Worm (Caenorhabditis elegans) whole organism, young adult: ENCODE data around the gene tbcc-1.

Source experiments
- C17E4.6 ChIP-seq: fragments of 200-800 bp; sonication (Bioruptor generic); IDR thresholded peaks from 2 replicates; pipeline ENCODE4 v1.3.6; 2022; ENCODE audit warnings: missing genetic modification reagents, missing genetic modification characterization, missing compliant biosample characterization
- D2030.7 ChIP-seq: fragments of 200-800 bp; sonication (Bioruptor generic); IDR thresholded peaks from 2 replicates; pipeline ENCODE4 v1.3.6; 2022; ENCODE audit warnings: missing genetic modification reagents, missing genetic modification characterization, missing compliant biosample characterization
- F22D6.2 ChIP-seq: sonication (generic microtip); optimal IDR thresholded peaks from 2 replicates; lab custom pipeline; 2016; ENCODE audit warnings: mild to moderate bottlenecking, missing genetic modification characterization, missing compliant biosample characterization
- F23B12.7 ChIP-seq: sonication (generic microtip); optimal IDR thresholded peaks from 2 replicates; lab custom pipeline; 2017; ENCODE audit warnings: missing genetic modification characterization, mild to moderate bottlenecking, missing compliant biosample characterization, antibody characterized with exemption, moderate library complexity; ENCODE audit not compliant: insufficient read depth
- F33H1.4 ChIP-seq: fragments of 200-800 bp; sonication (Bioruptor generic); IDR thresholded peaks from 2 replicates; pipeline ENCODE4 v1.3.6; 2022; ENCODE audit warnings: missing genetic modification reagents, missing genetic modification characterization, missing compliant biosample characterization
- F39B2.1 ChIP-seq: fragments of 200-800 bp; sonication (Bioruptor generic); IDR thresholded peaks from 2 replicates; pipeline ENCODE4 v1.3.6; 2022; ENCODE audit warnings: missing genetic modification reagents, missing genetic modification characterization, missing compliant biosample characterization
- F49E8.2 ChIP-seq: sonication (generic microtip); optimal IDR thresholded peaks from 3 replicates; lab custom pipeline; 2017; ENCODE audit warnings: missing genetic modification characterization, mild to moderate bottlenecking, missing compliant biosample characterization, antibody characterized with exemption, moderate library complexity; ENCODE audit not compliant: insufficient read depth
- T07F8.4 ChIP-seq: sonication (generic microtip); optimal IDR thresholded peaks from 2 replicates; lab custom pipeline; 2016; ENCODE audit warnings: mild to moderate bottlenecking, missing genetic modification characterization, moderate library complexity, missing compliant biosample characterization
- Y56A3A.18 ChIP-seq: fragments of 200-800 bp; sonication (Bioruptor generic); IDR thresholded peaks from 2 replicates; pipeline ENCODE4 v1.3.6; 2022; ENCODE audit warnings: missing genetic modification reagents, missing genetic modification characterization, missing compliant biosample characterization
- Y79H2A.3 ChIP-seq: fragments of 200-800 bp; sonication (Bioruptor generic); conservative IDR thresholded peaks from 2 replicates; pipeline ENCODE4 v1.3.6; 2022; ENCODE audit warnings: missing genetic modification reagents, missing genetic modification characterization, missing compliant biosample characterization
- ZK185.1 ChIP-seq: sonication (generic microtip); optimal IDR thresholded peaks from 2 replicates; lab custom pipeline; 2016; ENCODE audit warnings: mild to moderate bottlenecking, missing genetic modification characterization, missing compliant biosample characterization; ENCODE audit not compliant: poor library complexity, severe bottlenecking
- akir-1 ChIP-seq: fragments of 200-800 bp; sonication (Bioruptor generic); optimal IDR thresholded peaks from 2 replicates; lab custom pipeline; 2018; ENCODE audit warnings: mild to moderate bottlenecking, missing genetic modification characterization, moderate library complexity, missing compliant biosample characterization
- aptf-3 ChIP-seq: fragments of 200-800 bp; sonication (Bioruptor generic); IDR thresholded peaks from 2 replicates; pipeline ENCODE4 v1.3.6; 2022; ENCODE audit warnings: missing genetic modification characterization, missing compliant biosample characterization
- athp-1 ChIP-seq: sonication (generic microtip); optimal IDR thresholded peaks from 2 replicates; lab custom pipeline; 2017; ENCODE audit warnings: mild to moderate bottlenecking, missing genetic modification characterization, missing compliant biosample characterization
- attf-5 ChIP-seq: fragments of 200-800 bp; sonication (Bioruptor generic); optimal IDR thresholded peaks from 2 replicates; lab custom pipeline; 2018; ENCODE audit warnings: mild to moderate bottlenecking, missing genetic modification characterization, missing compliant biosample characterization
- attf-6 ChIP-seq: fragments of 200-800 bp; sonication (Bioruptor generic); IDR thresholded peaks from 2 replicates; pipeline ENCODE4 v1.3.6; 2022; ENCODE audit warnings: missing genetic modification reagents, missing genetic modification characterization, missing compliant biosample characterization
- bed-1 ChIP-seq: fragments of 200-800 bp; sonication (Bioruptor generic); IDR thresholded peaks from 2 replicates; pipeline ENCODE4 v1.3.6; 2022; ENCODE audit warnings: missing genetic modification reagents, missing genetic modification characterization, missing compliant biosample characterization
- ccch-3 ChIP-seq: fragments of 200-800 bp; sonication (Bioruptor generic); optimal IDR thresholded peaks from 2 replicates; lab custom pipeline; 2018; ENCODE audit warnings: mild to moderate bottlenecking, missing genetic modification characterization, missing compliant biosample characterization
- ceh-79 ChIP-seq: sonication (generic microtip); optimal IDR thresholded peaks from 2 replicates; lab custom pipeline; 2017; ENCODE audit warnings: mild to moderate bottlenecking, missing genetic modification characterization, missing compliant biosample characterization
- efl-1 ChIP-seq: fragments of 150-350 bp; optimal IDR thresholded peaks from 2 replicates; lab custom pipeline; 2014; ENCODE audit warnings: missing biosample characterization, missing genetic modification reagents, missing genetic modification characterization
- egl-44 ChIP-seq: fragments of 200-800 bp; sonication (Bioruptor generic); IDR thresholded peaks from 2 replicates; pipeline ENCODE4 v1.3.6; 2022; ENCODE audit warnings: missing genetic modification reagents, missing genetic modification characterization, missing compliant biosample characterization
- gei-17 ChIP-seq: fragments of 200-800 bp; sonication (Bioruptor generic); optimal IDR thresholded peaks from 2 replicates; lab custom pipeline; 2018; ENCODE audit warnings: mild to moderate bottlenecking, missing genetic modification characterization, missing compliant biosample characterization
- hmg-1.2 ChIP-seq: fragments of 200-800 bp; sonication (Bioruptor generic); IDR thresholded peaks from 2 replicates; pipeline ENCODE4 v1.3.6; 2022; ENCODE audit warnings: missing genetic modification reagents, missing genetic modification characterization, missing compliant biosample characterization
- let-607 ChIP-seq, 2 experiments: fragments of 200-800 bp in 1 of 2; sonication (Bioruptor generic) in 1 of 2; sonication (generic microtip) in 1 of 2; optimal IDR thresholded peaks; 2 replicates each; lab custom pipeline; 2016 to 2018; ENCODE audit warnings: mild to moderate bottlenecking in 2 of 2, missing compliant biosample characterization in 2 of 2, missing genetic modification characterization in 2 of 2, moderate library complexity in 2 of 2, missing genotype in 1 of 2
- lin-35 ChIP-seq, 3 experiments: fragments of 150-350 bp in 2 of 3; sonication (generic microtip) in 1 of 3; optimal IDR thresholded peaks; 2 replicates each; lab custom pipeline; 2014 to 2018; ENCODE audit warnings: missing biosample characterization in 3 of 3, missing genetic modification characterization in 3 of 3, missing genetic modification reagents in 3 of 3
- lin-40 ChIP-seq: sonication (generic microtip); optimal IDR thresholded peaks from 2 replicates; lab custom pipeline; 2016; ENCODE audit warnings: missing genetic modification characterization, mild to moderate bottlenecking, missing compliant biosample characterization, missing genotype, missing genetic modification reagents
- lin-54 ChIP-seq: fragments of 200-800 bp; sonication (Bioruptor generic); optimal IDR thresholded peaks from 2 replicates; lab custom pipeline; 2018; ENCODE audit warnings: mild to moderate bottlenecking, missing genetic modification characterization, missing compliant biosample characterization
- lsl-1 ChIP-seq: fragments of 200-800 bp; sonication (Bioruptor generic); optimal IDR thresholded peaks from 2 replicates; lab custom pipeline; 2018; ENCODE audit warnings: mild to moderate bottlenecking, missing genetic modification characterization, moderate library complexity, missing compliant biosample characterization
- madf-10 ChIP-seq: sonication (generic microtip); optimal IDR thresholded peaks from 2 replicates; lab custom pipeline; 2016; ENCODE audit warnings: mild to moderate bottlenecking, missing genetic modification characterization, missing compliant biosample characterization
- madf-3 ChIP-seq: fragments of 200-800 bp; sonication (Bioruptor generic); IDR thresholded peaks from 2 replicates; pipeline ENCODE4 v1.3.6; 2022; ENCODE audit warnings: missing genetic modification reagents, missing genetic modification characterization, missing compliant biosample characterization
- madf-6 ChIP-seq: fragments of 200-800 bp; sonication (Bioruptor generic); IDR thresholded peaks from 2 replicates; pipeline ENCODE4 v1.3.6; 2022; ENCODE audit warnings: missing genetic modification reagents, missing genetic modification characterization, missing compliant biosample characterization
- madf-8 ChIP-seq: fragments of 200-800 bp; sonication (Bioruptor generic); conservative IDR thresholded peaks from 2 replicates; pipeline ENCODE4 v1.3.6; 2022; ENCODE audit warnings: missing genetic modification reagents, missing genetic modification characterization, missing compliant biosample characterization
- mcd-1 ChIP-seq: fragments of 200-800 bp; sonication (Bioruptor generic); IDR thresholded peaks from 2 replicates; pipeline ENCODE4 v1.3.6; 2022; ENCODE audit warnings: missing genetic modification reagents, missing genetic modification characterization, missing compliant biosample characterization
- mxl-1 ChIP-seq: sonication (generic microtip); optimal IDR thresholded peaks from 2 replicates; lab custom pipeline; 2016; ENCODE audit warnings: missing genetic modification characterization, missing compliant biosample characterization
- nhr-179 ChIP-seq: sonication (generic microtip); optimal IDR thresholded peaks from 2 replicates; lab custom pipeline; 2016; ENCODE audit warnings: mild to moderate bottlenecking, missing genetic modification characterization, missing compliant biosample characterization
- nhr-90 ChIP-seq: sonication (generic microtip); optimal IDR thresholded peaks from 2 replicates; lab custom pipeline; 2016; ENCODE audit warnings: missing genotype, mild to moderate bottlenecking, missing genetic modification characterization, missing compliant biosample characterization
- pbrm-1 ChIP-seq: fragments of 200-800 bp; sonication (Bioruptor generic); IDR thresholded peaks from 2 replicates; pipeline ENCODE4 v1.3.6; 2022; ENCODE audit warnings: missing genetic modification reagents, missing genetic modification characterization, missing compliant biosample characterization
- rcor-1 ChIP-seq: fragments of 200-800 bp; sonication (Bioruptor generic); IDR thresholded peaks from 2 replicates; pipeline ENCODE4 v1.3.6; 2022; ENCODE audit warnings: missing genetic modification reagents, missing genetic modification characterization, missing compliant biosample characterization
- snpc-1.1 ChIP-seq: sonication (generic microtip); optimal IDR thresholded peaks from 2 replicates; lab custom pipeline; 2017; ENCODE audit warnings: missing genetic modification characterization, mild to moderate bottlenecking, missing compliant biosample characterization, antibody characterized with exemption, moderate library complexity, missing genotype, missing genetic modification reagents; ENCODE audit not compliant: insufficient read depth
- tbp1 ChIP-seq: fragments of 200-800 bp; sonication (Bioruptor generic); optimal IDR thresholded peaks from 2 replicates; lab custom pipeline; 2018; ENCODE audit warnings: mild to moderate bottlenecking, missing genetic modification characterization, missing compliant biosample characterization
- unc-130 ChIP-seq: sonication (generic microtip); optimal IDR thresholded peaks from 2 replicates; lab custom pipeline; 2016; ENCODE audit warnings: missing genetic modification reagents, missing genetic modification characterization, missing compliant biosample characterization
- xnd-1 ChIP-seq: sonication (generic microtip); optimal IDR thresholded peaks from 2 replicates; lab custom pipeline; 2016; ENCODE audit warnings: missing genotype, missing genetic modification reagents, missing genetic modification characterization, missing compliant biosample characterization
- zim-3 ChIP-seq: sonication (generic microtip); optimal IDR thresholded peaks from 2 replicates; lab custom pipeline; 2017; ENCODE audit warnings: mild to moderate bottlenecking, missing genetic modification characterization, moderate library complexity, missing compliant biosample characterization
- ztf-25 ChIP-seq: fragments of 200-800 bp; sonication (Bioruptor generic); IDR thresholded peaks from 2 replicates; pipeline ENCODE4 v1.3.6; 2022; ENCODE audit warnings: missing genetic modification reagents, missing genetic modification characterization, missing compliant biosample characterization
- ztf-28 ChIP-seq: fragments of 200-800 bp; sonication (Bioruptor generic); IDR thresholded peaks from 2 replicates; pipeline ENCODE4 v1.3.6; 2022; ENCODE audit warnings: missing genetic modification reagents, missing genetic modification characterization, missing compliant biosample characterization

The tbcc-1 gene

ce11 chrIII:2780283-2780682 is 8.0 kb upstream of the tbcc-1 start:
- TF ChIP-seq hmg-1.2 (GFP tag; lab: Robert Waterston, UW): 0 out of 2 replicates have a peak, but pooled peaks have one; percentile 12
- no peak for TF ChIP-seq Y56A3A.18 (GFP tag; lab: Robert Waterston, UW)

- TF ChIP-seq lsl-1 (peak; percentile 84), madf-6 (peak; percentile 57; the same call in 1 of the 2 replicates), ZK185.1 (tag; lab: Kevin White, UChicago) (no peak), xnd-1 (tag; lab: Kevin White, UChicago) (no peak), lin-35 (GFP tag; optimal IDR thresholded peaks at IDR 0.05; lab: Kevin White, UChicago) (peak in 1 of 3 experiments; percentile 3), attf-5 (GFP tag; lab: Kevin White, UChicago) (peak; percentile 31), snpc-1.1 (tag; lab: Kevin White, UChicago) (peak; percentile 6), mcd-1 (GFP tag; lab: Robert Waterston, UW) (peak; percentile 38; the same call in 1 of the 2 replicates), let-607 (tag; optimal IDR thresholded peaks at IDR 0.05; lab: Kevin White, UChicago) (no peak), akir-1 (GFP tag; lab: Kevin White, UChicago) (no peak), lin-40 (no peak), lin-54 (GFP tag; lab: Kevin White, UChicago) (peak; percentile 65), F33H1.4 (GFP tag; lab: Robert Waterston, UW) (peak; percentile 48)
Observed at ce11 chrIII:2780793-2781192, 7.4 kb upstream of the tbcc-1 start, which contains the start of gene Y71H2AM.6. Gene Y71H2AM.6, plus strand, starts transcription at chrIII:2781056.

- TF ChIP-seq F23B12.7 (tag; lab: Kevin White, UChicago) (no peak), Y79H2A.3 (GFP tag; lab: Robert Waterston, UW) (no peak), let-607 (tag; optimal IDR thresholded peaks at IDR 0.05; lab: Kevin White, UChicago) (no peak), aptf-3 (no peak), pbrm-1 (peak; percentile 9; the same call in 1 of the 2 replicates), nhr-179 (no peak), unc-130 (GFP tag; lab: Kevin White, UChicago) (no peak), D2030.7 (peak; percentile 45; the same call in 1 of the 2 replicates), ztf-25 (GFP tag; lab: Robert Waterston, UW) (no peak), xnd-1 (tag; lab: Kevin White, UChicago) (peak; percentile 87), rcor-1 (GFP tag; lab: Robert Waterston, UW) (no peak), madf-10 (tag; lab: Kevin White, UChicago) (no peak), F49E8.2 (no peak), bed-1 (GFP tag; lab: Robert Waterston, UW) (no peak), attf-6 (no peak), madf-8 (GFP tag; lab: Robert Waterston, UW) (peak; percentile 50), egl-44 (GFP tag; lab: Robert Waterston, UW) (no peak), ztf-28 (GFP tag; lab: Robert Waterston, UW) (no peak), F39B2.1 (no peak), madf-3 (GFP tag; lab: Robert Waterston, UW) (no peak), T07F8.4 (tag; lab: Kevin White, UChicago) (no peak), efl-1 (peak; percentile 51), F22D6.2 (no peak), ccch-3 (GFP tag; lab: Kevin White, UChicago) (no peak), ceh-79 (tag; lab: Kevin White, UChicago) (no peak), C17E4.6 (GFP tag; lab: Robert Waterston, UW) (no peak), tbp1 (peak; percentile 21), athp-1 (no peak), nhr-90 (tag; lab: Kevin White, UChicago) (no peak), mxl-1 (tag; lab: Kevin White, UChicago) (no peak), ZK185.1 (tag; lab: Kevin White, UChicago) (no peak), zim-3 (tag; lab: Kevin White, UChicago) (no peak), gei-17 (GFP tag; lab: Kevin White, UChicago) (no peak)
Observed at ce11 chrIII:2781833-2782232, 6.4 kb upstream of the tbcc-1 start.
